Fruit fly (Drosophila melanogaster) whole organism, embryonic: ENCODE results near the gene Bsg.
A peak's percentile ranks its signal among the peaks of the same experiment; 100 is the strongest.

ENCODE experiments used
- Abd-B ChIP-seq: fragments of 200-800 bp; sonication (Bioruptor generic); optimal IDR thresholded peaks from 2 replicates; lab custom pipeline; 2018; ENCODE audit warnings: missing biosample characterization, mild to moderate bottlenecking, missing genetic modification characterization, moderate library complexity
- Asciz ChIP-seq: fragments of 200-800 bp; sonication (Bioruptor generic); optimal IDR thresholded peaks from 2 replicates; lab custom pipeline; 2017; ENCODE audit warnings: missing biosample characterization, mild to moderate bottlenecking, missing genetic modification characterization, missing genetic modification reagents
- B-H2 ChIP-seq: fragments of 200-800 bp; sonication (Bioruptor generic); optimal IDR thresholded peaks from 2 replicates; lab custom pipeline; 2018; ENCODE audit warnings: missing biosample characterization, mild to moderate bottlenecking, missing genetic modification characterization
- Blimp-1 ChIP-seq: fragments of 200-800 bp; sonication (Bioruptor generic); optimal IDR thresholded peaks from 3 replicates; lab custom pipeline; 2018; ENCODE audit warnings: missing biosample characterization, missing genetic modification characterization, mild to moderate bottlenecking, moderate library complexity, missing genetic modification reagents
- CG11085 ChIP-seq: fragments of 200-800 bp; sonication (Bioruptor generic); IDR thresholded peaks from 2 replicates; pipeline ENCODE4 v1.3.6; 2022; ENCODE audit warnings: missing biosample characterization, missing genetic modification characterization
- CG11093 ChIP-seq: fragments of 200-800 bp; sonication (Bioruptor generic); IDR thresholded peaks from 3 replicates; pipeline ENCODE4 v1.3.6; 2022; ENCODE audit warnings: missing biosample characterization, missing genetic modification characterization
- CG12219 ChIP-seq: fragments of 200-800 bp; sonication (Bioruptor generic); optimal IDR thresholded peaks from 3 replicates; lab custom pipeline; 2018; ENCODE audit warnings: missing biosample characterization, mild to moderate bottlenecking, missing genetic modification characterization
- CG13287 ChIP-seq: fragments of 200-800 bp; sonication (Bioruptor generic); IDR thresholded peaks from 2 replicates; pipeline ENCODE4 v1.3.6; 2022; ENCODE audit warnings: missing biosample characterization, missing genetic modification characterization; ENCODE audit not compliant: partially characterized antibody
- CG14014 ChIP-seq: fragments of 200-800 bp; sonication (Bioruptor generic); IDR thresholded peaks from 2 replicates; pipeline ENCODE4 v1.3.6; 2022; ENCODE audit warnings: missing biosample characterization, missing genetic modification characterization
- CG14667 ChIP-seq: fragments of 200-800 bp; sonication (Bioruptor generic); IDR thresholded peaks from 2 replicates; pipeline ENCODE4 v1.3.6; 2022; ENCODE audit warnings: missing biosample characterization, missing genetic modification characterization
- CG15011 ChIP-seq: fragments of 200-800 bp; sonication (Bioruptor generic); optimal IDR thresholded peaks from 3 replicates; lab custom pipeline; 2018; ENCODE audit warnings: missing biosample characterization, mild to moderate bottlenecking, missing genetic modification characterization
- CG30403 ChIP-seq: fragments of 200-800 bp; sonication (Bioruptor generic); optimal IDR thresholded peaks from 3 replicates; lab custom pipeline; 2016; ENCODE audit warnings: missing biosample characterization, missing genetic modification characterization
- CG4424 ChIP-seq: fragments of 200-800 bp; sonication (Bioruptor generic); optimal IDR thresholded peaks from 3 replicates; lab custom pipeline; 2016; ENCODE audit warnings: missing biosample characterization, missing genetic modification characterization
- CG4707 ChIP-seq: fragments of 200-800 bp; sonication (Bioruptor generic); optimal IDR thresholded peaks from 2 replicates; lab custom pipeline; 2018; ENCODE audit warnings: missing biosample characterization, mild to moderate bottlenecking, missing genetic modification characterization, moderate library complexity
- CG7745 ChIP-seq: fragments of 200-800 bp; sonication (Bioruptor generic); optimal IDR thresholded peaks from 2 replicates; lab custom pipeline; 2018; ENCODE audit warnings: missing biosample characterization, mild to moderate bottlenecking, missing genetic modification characterization, moderate library complexity
- CG8359 ChIP-seq: fragments of 200-800 bp; sonication (Bioruptor generic); optimal IDR thresholded peaks from 2 replicates; lab custom pipeline; 2017; ENCODE audit warnings: missing biosample characterization, mild to moderate bottlenecking, missing genetic modification characterization, borderline replicate concordance
- CG8478 ChIP-seq: fragments of >200 bp; optimal IDR thresholded peaks from 2 replicates; lab custom pipeline; 2018
- CG9797 ChIP-seq: fragments of 200-800 bp; sonication (Bioruptor generic); optimal IDR thresholded peaks from 3 replicates; lab custom pipeline; 2018; ENCODE audit warnings: missing biosample characterization, mild to moderate bottlenecking, missing genetic modification characterization
- Dfd ChIP-seq, 2 experiments: fragments of >200 bp; optimal IDR thresholded peaks; 2 replicates each; lab custom pipeline; 2017; ENCODE audit warnings: missing biosample characterization in 2 of 2, missing genetic modification characterization in 2 of 2
- E2f2 ChIP-seq: fragments of 200-800 bp; sonication (Bioruptor generic); IDR thresholded peaks from 2 replicates; pipeline ENCODE4 v1.3.6; 2022; ENCODE audit warnings: missing biosample characterization, missing genetic modification characterization
- Gsc ChIP-seq: fragments of 200-800 bp; sonication (Bioruptor generic); IDR thresholded peaks from 2 replicates; pipeline ENCODE4 v1.3.6; 2022; ENCODE audit warnings: missing biosample characterization, missing genetic modification characterization
- NC2α ChIP-seq: fragments of 200-800 bp; sonication (Bioruptor generic); optimal IDR thresholded peaks from 2 replicates; lab custom pipeline; 2016; ENCODE audit warnings: missing biosample characterization, missing genetic modification characterization
- Nf-YB ChIP-seq: fragments of 200-800 bp; sonication (Bioruptor generic); optimal IDR thresholded peaks from 3 replicates; lab custom pipeline; 2019; ENCODE audit warnings: missing biosample characterization, mild to moderate bottlenecking, missing genetic modification characterization, moderate library complexity
- Six4 ChIP-seq: fragments of 200-800 bp; sonication (Bioruptor generic); optimal IDR thresholded peaks from 2 replicates; lab custom pipeline; 2016; ENCODE audit warnings: missing biosample characterization, missing genetic modification characterization
- Sox100B ChIP-seq: fragments of 200-800 bp; sonication (Bioruptor generic); optimal IDR thresholded peaks from 3 replicates; lab custom pipeline; 2018; ENCODE audit warnings: missing biosample characterization, mild to moderate bottlenecking, missing genetic modification characterization
- Xbp1 ChIP-seq: fragments of 200-800 bp; sonication (Bioruptor generic); optimal IDR thresholded peaks from 3 replicates; lab custom pipeline; 2016; ENCODE audit warnings: missing biosample characterization, mild to moderate bottlenecking, missing genetic modification characterization
- ap ChIP-seq: fragments of 200-800 bp; sonication (Bioruptor generic); IDR thresholded peaks from 2 replicates; pipeline ENCODE4 v1.3.6; 2022; ENCODE audit warnings: missing biosample characterization, missing genetic modification characterization
- ato ChIP-seq: fragments of 200-800 bp; sonication (Bioruptor generic); IDR thresholded peaks from 2 replicates; pipeline ENCODE4 v1.3.6; 2022; ENCODE audit warnings: missing biosample characterization, missing genetic modification characterization; ENCODE audit not compliant: partially characterized antibody
- croc ChIP-seq: fragments of 200-800 bp; sonication (Bioruptor generic); conservative IDR thresholded peaks from 3 replicates; pipeline ENCODE4 v1.3.6; 2022; ENCODE audit warnings: missing biosample characterization, missing genetic modification characterization
- esg ChIP-seq: fragments of 200-800 bp; sonication (Bioruptor generic); conservative IDR thresholded peaks from 2 replicates; pipeline ENCODE4 v1.3.6; 2022; ENCODE audit warnings: missing biosample characterization, missing genetic modification characterization
- ftz-f1 ChIP-seq: fragments of 200-800 bp; sonication (Bioruptor generic); optimal IDR thresholded peaks from 2 replicates; lab custom pipeline; 2016; ENCODE audit warnings: missing biosample characterization, missing genetic modification characterization
- gce ChIP-seq: fragments of 200-800 bp; sonication (Bioruptor generic); IDR thresholded peaks from 3 replicates; pipeline ENCODE4 v1.3.6; 2022; ENCODE audit warnings: missing biosample characterization, missing genetic modification characterization
- gcm2 ChIP-seq: fragments of 200-800 bp; sonication (Bioruptor generic); optimal IDR thresholded peaks from 2 replicates; lab custom pipeline; 2016; ENCODE audit warnings: missing biosample characterization, missing genetic modification characterization
- hkb ChIP-seq, 2 experiments: fragments of 200-800 bp in 1 of 2; fragments of >200 bp in 1 of 2; sonication (Bioruptor generic) in 1 of 2; IDR thresholded peaks in 1 of 2; optimal IDR thresholded peaks in 1 of 2; 2 replicates each; pipeline versions ENCODE4 v1.3.6 to Lab custom; 2017 to 2022; ENCODE audit warnings: missing biosample characterization in 1 of 2, missing genetic modification characterization in 1 of 2
- ind ChIP-seq: fragments of 200-800 bp; sonication (Bioruptor generic); optimal IDR thresholded peaks from 3 replicates; lab custom pipeline; 2016; ENCODE audit warnings: missing biosample characterization, missing genetic modification characterization
- luna ChIP-seq: fragments of 200-800 bp; sonication (Bioruptor generic); optimal IDR thresholded peaks from 2 replicates; lab custom pipeline; 2016; ENCODE audit warnings: missing biosample characterization, missing genetic modification characterization
- maf-S ChIP-seq: fragments of 200-800 bp; sonication (Bioruptor generic); optimal IDR thresholded peaks from 2 replicates; lab custom pipeline; 2016; ENCODE audit warnings: missing biosample characterization, missing genetic modification characterization
- pita ChIP-seq: fragments of 200-800 bp; sonication (Bioruptor generic); optimal IDR thresholded peaks from 2 replicates; lab custom pipeline; 2017; ENCODE audit warnings: missing biosample characterization, mild to moderate bottlenecking, missing genetic modification characterization
- ranshi ChIP-seq: fragments of 200-800 bp; sonication (Bioruptor generic); IDR thresholded peaks from 2 replicates; pipeline ENCODE4 v1.3.6; 2022; ENCODE audit warnings: missing biosample characterization, missing genetic modification characterization
- row ChIP-seq: fragments of 200-800 bp; sonication (Bioruptor generic); IDR thresholded peaks from 3 replicates; pipeline ENCODE4 v1.3.6; 2022; ENCODE audit warnings: missing biosample characterization, missing genetic modification characterization
- schlank ChIP-seq: fragments of 200-800 bp; sonication (Bioruptor generic); optimal IDR thresholded peaks from 2 replicates; lab custom pipeline; 2018; ENCODE audit warnings: missing biosample characterization, mild to moderate bottlenecking, missing genetic modification characterization
- seq ChIP-seq: fragments of 200-800 bp; sonication (Bioruptor generic); IDR thresholded peaks from 2 replicates; pipeline ENCODE4 v1.3.6; 2022; ENCODE audit warnings: missing biosample characterization, missing genetic modification characterization
- tap ChIP-seq: fragments of 200-800 bp; optimal IDR thresholded peaks from 3 replicates; lab custom pipeline; 2019; ENCODE audit warnings: missing biosample characterization, mild to moderate bottlenecking, missing genetic modification characterization, moderate library complexity
- tio ChIP-seq: fragments of 200-800 bp; sonication (Bioruptor generic); optimal IDR thresholded peaks from 2 replicates; lab custom pipeline; 2017; ENCODE audit warnings: missing biosample characterization, missing genetic modification characterization, inconsistent platforms
- trem ChIP-seq: fragments of 200-800 bp; optimal IDR thresholded peaks from 3 replicates; lab custom pipeline; 2019; ENCODE audit warnings: missing biosample characterization, mild to moderate bottlenecking, missing genetic modification characterization, moderate library complexity
- vvl ChIP-seq: fragments of 200-800 bp; sonication (Bioruptor generic); IDR thresholded peaks from 2 replicates; pipeline ENCODE4 v1.3.6; 2022; ENCODE audit warnings: missing biosample characterization, missing genetic modification characterization
- wdn ChIP-seq: fragments of 200-800 bp; sonication (Bioruptor generic); IDR thresholded peaks from 2 replicates; pipeline ENCODE4 v1.3.6; 2022; ENCODE audit warnings: missing biosample characterization, missing genetic modification characterization
- zen2 ChIP-seq: fragments of 200-800 bp; sonication (Bioruptor generic); IDR thresholded peaks from 3 replicates; pipeline ENCODE4 v1.3.6; 2022; ENCODE audit warnings: missing biosample characterization, missing genetic modification characterization; ENCODE audit not compliant: partially characterized antibody
- zf30C ChIP-seq: fragments of 200-800 bp; sonication (Bioruptor generic); optimal IDR thresholded peaks from 3 replicates; lab custom pipeline; 2018; ENCODE audit warnings: missing biosample characterization, mild to moderate bottlenecking, missing genetic modification characterization

Gene Bsg

DNA sequence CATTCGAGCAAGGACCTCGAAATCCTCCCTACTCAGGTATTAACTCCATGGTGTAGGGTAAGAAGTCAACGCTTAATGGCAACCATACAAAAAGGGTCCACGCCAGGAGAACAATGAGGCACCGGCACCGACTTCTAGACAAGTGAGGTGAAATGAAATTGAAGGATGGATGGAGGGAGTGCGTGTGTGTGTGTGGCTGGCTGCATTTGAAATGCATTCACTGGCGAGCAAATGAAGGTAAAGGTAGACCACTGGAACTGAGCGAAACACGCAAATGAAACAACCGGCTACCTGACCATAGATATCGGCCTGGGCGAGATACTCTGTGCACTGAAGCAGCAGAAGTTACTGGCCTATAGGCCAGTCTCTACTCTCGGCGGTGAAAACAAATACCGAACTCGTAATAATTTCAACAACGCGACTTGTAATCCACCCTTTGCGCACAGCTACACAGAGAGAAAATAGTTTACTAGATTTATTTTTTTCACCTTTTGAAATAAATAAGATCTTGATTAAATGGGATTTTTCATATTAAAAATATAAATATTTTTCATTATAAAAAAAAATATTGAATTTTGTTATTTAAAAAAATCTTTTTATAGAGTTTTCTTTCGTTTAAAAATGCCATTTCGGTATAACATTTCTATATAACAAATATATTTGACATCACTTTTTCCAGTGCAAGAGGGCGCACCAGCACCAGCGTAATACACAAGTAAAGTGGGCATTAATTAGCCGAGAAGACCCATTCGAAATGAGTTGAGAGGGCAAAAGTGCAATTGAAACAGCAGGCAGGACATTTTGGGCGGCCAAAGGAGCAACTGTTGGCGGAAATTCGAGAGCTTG is 1.4 kb upstream of the Bsg start (continued):
- TF ChIP-seq trem (peak; percentile 67), Sox100B (GFP tag; lab: Kevin White, UChicago) (peak; percentile 88), gcm2 (GFP tag; lab: Kevin White, UChicago) (peak; percentile 31), Six4 (GFP tag; lab: Kevin White, UChicago) (peak; percentile 45), CG7745 (peak; percentile 9), ap (GFP tag; lab: Robert Waterston, UW) (peak; percentile 82), zf30C (GFP tag; lab: Kevin White, UChicago) (peak; percentile 95), Asciz (GFP tag; lab: Kevin White, UChicago) (peak; percentile 60), CG8478 (lab: Kevin White, UChicago) (no peak), wdn (GFP tag; lab: Robert Waterston, UW) (peak; percentile 70; the same call in 1 of the 2 replicates), Blimp-1 (peak; percentile 82), CG4707 (peak; percentile 30), CG30403 (GFP tag; lab: Kevin White, UChicago) (peak; percentile 89), maf-S (peak; percentile 37), E2f2 (GFP tag; lab: Robert Waterston, UW) (peak; percentile 71), luna (no peak), CG11085 (GFP tag; lab: Robert Waterston, UW) (no peak), ranshi (GFP tag; lab: Robert Waterston, UW) (peak; percentile 88), tap (no peak), Nf-YB (GFP tag; lab: Kevin White, UChicago) (peak; percentile 72), ind (GFP tag; lab: Kevin White, UChicago) (peak; percentile 27), esg (peak; percentile 87), CG13287 (GFP tag; lab: Robert Waterston, UW) (no peak), hkb (optimal IDR thresholded peaks at IDR 0.05; lab: Kevin White, UChicago) (no peak), hkb (GFP tag; IDR thresholded peaks at IDR 0.05; lab: Robert Waterston, UW) (peak; percentile 93), CG9797 (GFP tag; lab: Kevin White, UChicago) (no peak), CG12219 (peak; percentile 69), croc (peak; percentile 74), schlank (tag; lab: Kevin White, UChicago) (peak; percentile 38), row (GFP tag; lab: Robert Waterston, UW) (peak; percentile 86), Dfd (GFP tag; optimal IDR thresholded peaks at IDR 0.05; lab: Kevin White, UChicago) (no peak), CG4424 (GFP tag; lab: Kevin White, UChicago) (peak; percentile 64), tio (peak; percentile 88), zen2 (GFP tag; lab: Robert Waterston, UW) (no peak), CG14667 (GFP tag; lab: Robert Waterston, UW) (0 out of 2 replicates have a peak, but pooled peaks have one; percentile 17), ftz-f1 (GFP tag; lab: Kevin White, UChicago) (no peak), ato (GFP tag; lab: Robert Waterston, UW) (no peak), CG11093 (GFP tag; lab: Robert Waterston, UW) (0 out of 3 replicates have a peak, but pooled peaks have one; percentile 19), gce (GFP tag; lab: Robert Waterston, UW) (no peak), Xbp1 (GFP tag; lab: Kevin White, UChicago) (peak; percentile 78), seq (GFP tag; lab: Robert Waterston, UW) (peak; percentile 85), pita (GFP tag; lab: Kevin White, UChicago) (no peak), NC2α (GFP tag; lab: Kevin White, UChicago) (no peak), vvl (peak; percentile 94), B-H2 (GFP tag; lab: Kevin White, UChicago) (no peak), CG14014 (GFP tag; lab: Robert Waterston, UW) (peak; percentile 61), CG15011 (GFP tag; lab: Kevin White, UChicago) (no peak), Gsc (GFP tag; lab: Robert Waterston, UW) (no peak), CG8359 (peak; percentile 64), Abd-B (GFP tag; lab: Kevin White, UChicago) (peak; percentile 71)
